Worm (Caenorhabditis elegans) whole organism, L4 larva: ENCODE data around the gene F31E3.12.

Experiments used
- D1046.2 ChIP-seq: fragments of 200-800 bp; sonication (Bioruptor generic); IDR thresholded peaks from 2 replicates; pipeline ENCODE4 v1.3.6; 2022; ENCODE audit warnings: missing genetic modification characterization, missing compliant biosample characterization
- ama-1 ChIP-seq: fragments of 150-350 bp; optimal IDR thresholded peaks from 2 replicates; lab custom pipeline; 2014; ENCODE audit warnings: inconsistent platforms, mixed read lengths
- lin-13 ChIP-seq: fragments of 150-350 bp; optimal IDR thresholded peaks from 2 replicates; lab custom pipeline; 2014; ENCODE audit warnings: missing biosample characterization, missing genetic modification reagents, missing genetic modification characterization
- nhr-77 ChIP-seq: fragments of 150-350 bp; optimal IDR thresholded peaks from 2 replicates; lab custom pipeline; 2014; ENCODE audit warnings: missing biosample characterization, missing genetic modification characterization
- snpc-4 ChIP-seq: fragments of 150-350 bp; optimal IDR thresholded peaks from 2 replicates; lab custom pipeline; 2014; ENCODE audit warnings: missing biosample characterization, missing genetic modification characterization

ce11 chrIII:6974952-6975351, 5.8 kb downstream of the F31E3.12 start:
- no peak for TF ChIP-seq lin-13
- TF ChIP-seq snpc-4 (tag; lab: Kevin White, UChicago): no peak
- TF ChIP-seq D1046.2: no peak
- TF ChIP-seq ama-1 (lab: Kevin White, UChicago): no peak
- no peak for TF ChIP-seq nhr-77 (tag; lab: Kevin White, UChicago)
